Fruit fly (Drosophila melanogaster) whole organism: ENCODE measurements around the gene Diedel.

ENCODE experiments used
- CG8478 ChIP-seq: fragments of >200 bp; optimal IDR thresholded peaks from 2 replicates; lab custom pipeline; 2018; ENCODE audit warnings: inconsistent platforms
- Dll ChIP-seq: fragments of >200 bp; optimal IDR thresholded peaks from 2 replicates; lab custom pipeline; 2017
- EcR ChIP-seq, 2 experiments: fragments of >200 bp; optimal IDR thresholded peaks; 2 replicates each; lab custom pipeline; 2017; ENCODE audit warnings: missing biosample characterization in 2 of 2, missing genetic modification characterization in 2 of 2, missing genetic modification reagents in 2 of 2
- pan ChIP-seq: fragments of >200 bp; optimal IDR thresholded peaks from 2 replicates; lab custom pipeline; 2017
- psq ChIP-seq: fragments of >200 bp; optimal IDR thresholded peaks from 2 replicates; lab custom pipeline; 2017
- usp ChIP-seq: fragments of >200 bp; optimal IDR thresholded peaks from 2 replicates; lab custom pipeline; 2017; ENCODE audit warnings: missing biosample characterization, missing genetic modification characterization, mixed read lengths

DNA sequence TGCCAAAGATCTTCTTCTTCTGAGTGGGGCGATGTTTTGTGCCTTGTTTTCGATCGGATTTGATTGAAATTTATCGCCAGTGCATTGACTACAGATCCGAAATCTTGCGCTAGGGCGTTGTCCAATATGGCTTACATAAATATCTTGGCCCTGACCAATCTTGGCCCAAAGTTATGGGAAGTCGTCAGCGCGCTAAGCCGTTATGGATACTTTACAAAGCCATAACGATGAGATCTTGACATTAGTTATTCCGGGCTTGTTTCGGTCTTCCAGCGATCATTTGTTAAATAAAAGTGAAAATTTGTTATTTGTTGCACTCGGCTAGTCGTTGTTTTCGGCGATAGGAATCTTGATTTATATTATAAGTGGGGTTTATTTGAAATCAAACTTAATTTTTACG lies 24.8 kb downstream of the Diedel start:
- TF ChIP-seq psq (lab: Kevin White, UChicago): no peak
- TF ChIP-seq EcR (GFP tag; optimal IDR thresholded peaks at IDR 0.05; lab: Kevin White, UChicago): no peak
- TF ChIP-seq pan (lab: Kevin White, UChicago): no peak
- TF ChIP-seq usp: no peak
- no peak for TF ChIP-seq Dll
- TF ChIP-seq CG8478 (lab: Kevin White, UChicago): no peak
